Fruit fly (Drosophila melanogaster): ENCODE measurements around the gene pn.

Gene pn

DNA sequence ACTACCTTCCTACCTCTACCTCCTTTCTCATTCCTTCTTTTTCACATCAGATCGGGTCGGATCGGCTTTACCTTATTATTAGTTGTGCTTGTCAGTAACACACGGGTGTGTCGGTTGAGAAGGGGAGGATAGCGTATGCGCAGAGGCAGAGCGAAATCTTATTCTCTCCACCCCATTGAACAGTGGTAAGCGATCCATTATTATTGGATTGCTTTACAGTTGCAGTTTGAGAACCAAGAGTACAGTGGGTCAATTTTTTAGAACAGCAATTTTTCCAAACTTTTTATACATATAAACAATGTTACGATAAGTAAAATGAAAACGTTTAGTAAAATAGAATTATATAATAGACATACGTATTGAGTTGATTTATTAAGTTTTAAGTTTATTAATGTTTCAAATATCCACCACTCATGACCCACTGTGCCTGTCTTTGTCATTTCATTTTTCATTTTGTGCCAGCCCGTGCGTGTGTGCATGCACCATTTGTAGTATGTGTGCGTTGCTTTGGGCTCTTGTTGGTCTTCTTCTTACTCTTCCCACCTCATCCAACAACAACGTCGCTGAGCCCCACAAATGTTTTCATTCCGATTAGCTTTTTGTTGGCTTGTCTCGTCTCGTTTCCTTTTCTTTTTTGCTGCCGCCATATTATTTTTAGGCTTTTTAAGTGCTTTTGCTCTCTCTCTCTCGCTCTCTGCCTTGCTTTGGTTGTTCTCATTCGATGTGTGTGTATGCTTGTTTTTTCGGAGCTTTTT, 43.2 kb upstream of the pn start (continued):
- no peak; the same call in 1 of the 2 replicates for TF ChIP-seq CG42726 (GFP tag; IDR thresholded peaks at IDR 0.05; ENCODE audit: partially characterized antibody)
- TF ChIP-seq CG3281 (GFP tag; optimal IDR thresholded peaks at IDR 0.05): peak; percentile 99
- TF ChIP-seq Spps (tag; optimal IDR thresholded peaks at IDR 0.05): peak; percentile 100
- TF ChIP-seq Trl (optimal IDR thresholded peaks at IDR 0.05): peak; percentile 68 to 95
- TF ChIP-seq Trl (GFP tag; optimal IDR thresholded peaks at IDR 0.05): peak; percentile 90
- peak; percentile 48; the same call in 3 of the 4 replicates for TF ChIP-seq Dll (GFP tag; IDR thresholded peaks at IDR 0.05; ENCODE audit: partially characterized antibody)
- peak; percentile 100 for TF ChIP-seq CG2678 (tag; optimal IDR thresholded peaks at IDR 0.05)
- peak; percentile 99 for TF ChIP-seq sens (GFP tag)
- peak; percentile 95 for TF ChIP-seq CG7786 (GFP tag; optimal IDR thresholded peaks at IDR 0.05)
- peak; percentile 98 for TF ChIP-seq wdn (GFP tag; IDR thresholded peaks at IDR 0.05)
- TF ChIP-seq CG10462 (GFP tag; optimal IDR thresholded peaks at IDR 0.05): peak; percentile 97
- TF ChIP-seq sd (tag; optimal IDR thresholded peaks at IDR 0.05): peak; percentile 90
- TF ChIP-seq CG11695 (GFP tag; IDR thresholded peaks at IDR 0.05): peak; percentile 100
- peak; percentile 99 for TF ChIP-seq B-H2 (GFP tag; optimal IDR thresholded peaks at IDR 0.05)
- TF ChIP-seq schlank (tag; optimal IDR thresholded peaks at IDR 0.05): peak; percentile 98
- peak; percentile 99 for TF ChIP-seq CG17359 (tag; optimal IDR thresholded peaks at IDR 0.05)
- peak; percentile 99 for TF ChIP-seq row (GFP tag; IDR thresholded peaks at IDR 0.05)
- peak; percentile 99 for TF ChIP-seq Dbx (GFP tag; IDR thresholded peaks at IDR 0.05)
- peak; percentile 82 for TF ChIP-seq Dip2 (GFP tag; IDR thresholded peaks at IDR 0.05)
- peak; percentile 98 for TF ChIP-seq nau (GFP tag; optimal IDR thresholded peaks at IDR 0.05)
- TF ChIP-seq chn (GFP tag; optimal IDR thresholded peaks at IDR 0.05): peak; percentile 96
- TF ChIP-seq Hsf (GFP tag; optimal IDR thresholded peaks at IDR 0.05): peak; percentile 98
- peak; percentile 93 for TF ChIP-seq ssp (GFP tag; IDR thresholded peaks at IDR 0.05)
- TF ChIP-seq sens-2 (GFP tag; IDR thresholded peaks at IDR 0.05): peak; percentile 97
- TF ChIP-seq disco-r (GFP tag; optimal IDR thresholded peaks at IDR 0.05): peak; percentile 94
- TF ChIP-seq CG12769 (tag; optimal IDR thresholded peaks at IDR 0.05): peak; percentile 93
- peak; percentile 96 for TF ChIP-seq pho (GFP tag; optimal IDR thresholded peaks at IDR 0.05)
- peak; percentile 93 for TF ChIP-seq Dad (GFP tag; optimal IDR thresholded peaks at IDR 0.05)
- TF ChIP-seq NC2β (GFP tag; optimal IDR thresholded peaks at IDR 0.05): peak; percentile 93
- TF ChIP-seq YL-1 (GFP tag; optimal IDR thresholded peaks at IDR 0.05): peak; percentile 96
- peak; percentile 95 to 100 for TF ChIP-seq Hr51 (GFP tag; optimal IDR thresholded peaks at IDR 0.05)
- peak; percentile 68; the same call in 1 of the 3 replicates for TF ChIP-seq CG6791 (GFP tag; IDR thresholded peaks at IDR 0.05; ENCODE audit: partially characterized antibody)
- TF ChIP-seq dmrt11E (tag; optimal IDR thresholded peaks at IDR 0.05): peak; percentile 100
- peak; percentile 99 for TF ChIP-seq CG17385 (GFP tag; optimal IDR thresholded peaks at IDR 0.05)
- TF ChIP-seq slp2 (GFP tag; optimal IDR thresholded peaks at IDR 0.05): peak; percentile 85
- TF ChIP-seq psq (GFP tag; optimal IDR thresholded peaks at IDR 0.05): peak; percentile 91
- peak; percentile 84 for TF ChIP-seq CG7928 (GFP tag; optimal IDR thresholded peaks at IDR 0.05)
- TF ChIP-seq fd3F (GFP tag; optimal IDR thresholded peaks at IDR 0.05): peak; percentile 99
- peak; percentile 99 for TF ChIP-seq lab (GFP tag; optimal IDR thresholded peaks at IDR 0.05)
- TF ChIP-seq Bdp1 (GFP tag; optimal IDR thresholded peaks at IDR 0.05): peak; percentile 87
- TF ChIP-seq CG9932 (GFP tag; IDR thresholded peaks at IDR 0.05): peak; percentile 98
- peak; percentile 99 for TF ChIP-seq CG33557 (GFP tag; optimal IDR thresholded peaks at IDR 0.05)
- peak; percentile 32 for TF ChIP-seq ftz-f1 (GFP tag; optimal IDR thresholded peaks at IDR 0.05)
- peak; percentile 94 for TF ChIP-seq CG3838 (GFP tag; optimal IDR thresholded peaks at IDR 0.05)
- peak; percentile 14 for TF ChIP-seq hkb (optimal IDR thresholded peaks at IDR 0.05)
- peak; percentile 99 for TF ChIP-seq hkb (GFP tag; IDR thresholded peaks at IDR 0.05)
- peak; percentile 99 for TF ChIP-seq caup (GFP tag; optimal IDR thresholded peaks at IDR 0.05; ENCODE audit: severe bottlenecking)
- TF ChIP-seq CG12744 (GFP tag; optimal IDR thresholded peaks at IDR 0.05): peak; percentile 93
- TF ChIP-seq tx (GFP tag; optimal IDR thresholded peaks at IDR 0.05): peak; percentile 90
